Worm (Caenorhabditis elegans) whole organism, young adult: ENCODE data around the gene srbc-42.
A peak's percentile ranks its signal among the peaks of the same experiment; 100 is the strongest.

ENCODE experiments used
- B0035.1 ChIP-seq: sonication (generic microtip); optimal IDR thresholded peaks from 2 replicates; lab custom pipeline; 2016; ENCODE audit warnings: missing genetic modification characterization, mild to moderate bottlenecking, missing compliant biosample characterization, missing genotype, missing genetic modification reagents
- C06A6.2 ChIP-seq: fragments of 200-800 bp; sonication (Bioruptor generic); conservative IDR thresholded peaks from 2 replicates; pipeline ENCODE4 v1.3.6; 2022; ENCODE audit warnings: missing genetic modification characterization, missing compliant biosample characterization
- D2030.7 ChIP-seq: fragments of 200-800 bp; sonication (Bioruptor generic); IDR thresholded peaks from 2 replicates; pipeline ENCODE4 v1.3.6; 2022; ENCODE audit warnings: missing genetic modification reagents, missing genetic modification characterization, missing compliant biosample characterization
- F23B12.7 ChIP-seq: sonication (generic microtip); optimal IDR thresholded peaks from 2 replicates; lab custom pipeline; 2017; ENCODE audit warnings: missing genetic modification characterization, mild to moderate bottlenecking, missing compliant biosample characterization, antibody characterized with exemption, moderate library complexity; ENCODE audit not compliant: insufficient read depth
- F39B2.1 ChIP-seq: fragments of 200-800 bp; sonication (Bioruptor generic); IDR thresholded peaks from 2 replicates; pipeline ENCODE4 v1.3.6; 2022; ENCODE audit warnings: missing genetic modification reagents, missing genetic modification characterization, missing compliant biosample characterization
- F49E8.2 ChIP-seq: sonication (generic microtip); optimal IDR thresholded peaks from 3 replicates; lab custom pipeline; 2017; ENCODE audit warnings: missing genetic modification characterization, mild to moderate bottlenecking, missing compliant biosample characterization, antibody characterized with exemption, moderate library complexity; ENCODE audit not compliant: insufficient read depth
- F55B11.4 ChIP-seq: sonication (generic microtip); optimal IDR thresholded peaks from 2 replicates; lab custom pipeline; 2016; ENCODE audit warnings: missing compliant biosample characterization, missing genetic modification characterization, borderline replicate concordance; ENCODE audit not compliant: insufficient read depth
- F57A8.1 ChIP-seq: fragments of 200-800 bp; sonication (Bioruptor generic); optimal IDR thresholded peaks from 2 replicates; lab custom pipeline; 2018; ENCODE audit warnings: mild to moderate bottlenecking, missing genetic modification characterization, moderate library complexity, missing compliant biosample characterization
- akir-1 ChIP-seq: fragments of 200-800 bp; sonication (Bioruptor generic); optimal IDR thresholded peaks from 2 replicates; lab custom pipeline; 2018; ENCODE audit warnings: mild to moderate bottlenecking, missing genetic modification characterization, moderate library complexity, missing compliant biosample characterization
- ama-1 ChIP-seq, 3 experiments: fragments of 150-350 bp in 1 of 3; sonication (generic microtip) in 2 of 3; optimal IDR thresholded peaks; 2 replicates each; lab custom pipeline; 2014 to 2018; ENCODE audit warnings: missing biosample characterization in 2 of 3, missing genetic modification characterization in 2 of 3, missing genetic modification reagents in 2 of 3
- aptf-2 ChIP-seq: fragments of 200-800 bp; sonication (Bioruptor generic); conservative IDR thresholded peaks from 2 replicates; pipeline ENCODE4 v1.3.6; 2022; ENCODE audit warnings: missing genetic modification reagents, missing genetic modification characterization, missing compliant biosample characterization
- aptf-3 ChIP-seq: fragments of 200-800 bp; sonication (Bioruptor generic); IDR thresholded peaks from 2 replicates; pipeline ENCODE4 v1.3.6; 2022; ENCODE audit warnings: missing genetic modification characterization, missing compliant biosample characterization
- attf-5 ChIP-seq: fragments of 200-800 bp; sonication (Bioruptor generic); optimal IDR thresholded peaks from 2 replicates; lab custom pipeline; 2018; ENCODE audit warnings: mild to moderate bottlenecking, missing genetic modification characterization, missing compliant biosample characterization
- cebp-1 ChIP-seq, 2 experiments: fragments of 200-800 bp in 1 of 2; sonication (Bioruptor generic) in 1 of 2; sonication (generic microtip) in 1 of 2; IDR thresholded peaks in 1 of 2; optimal IDR thresholded peaks in 1 of 2; 2 replicates each; pipeline versions ENCODE4 v1.3.6 to Lab custom; 2017 to 2022; ENCODE audit warnings: missing compliant biosample characterization in 2 of 2, missing genetic modification characterization in 2 of 2, mild to moderate bottlenecking in 1 of 2, missing genetic modification reagents in 1 of 2, moderate library complexity in 1 of 2
- ceh-100 ChIP-seq: fragments of 200-800 bp; sonication (Bioruptor generic); IDR thresholded peaks from 2 replicates; pipeline ENCODE4 v1.3.6; 2022; ENCODE audit warnings: missing genetic modification reagents, missing genetic modification characterization, missing compliant biosample characterization
- ceh-27 ChIP-seq: fragments of 200-800 bp; sonication (Bioruptor generic); optimal IDR thresholded peaks from 2 replicates; lab custom pipeline; 2018; ENCODE audit warnings: mild to moderate bottlenecking, missing genetic modification characterization, moderate library complexity, missing compliant biosample characterization
- ceh-79 ChIP-seq: sonication (generic microtip); optimal IDR thresholded peaks from 2 replicates; lab custom pipeline; 2017; ENCODE audit warnings: mild to moderate bottlenecking, missing genetic modification characterization, missing compliant biosample characterization
- him-1 ChIP-seq: sonication (generic microtip); optimal IDR thresholded peaks from 2 replicates; lab custom pipeline; 2016; ENCODE audit warnings: missing genotype, missing genetic modification reagents, missing genetic modification characterization, missing compliant biosample characterization
- hmg-1.2 ChIP-seq: fragments of 200-800 bp; sonication (Bioruptor generic); IDR thresholded peaks from 2 replicates; pipeline ENCODE4 v1.3.6; 2022; ENCODE audit warnings: missing genetic modification reagents, missing genetic modification characterization, missing compliant biosample characterization
- let-526 ChIP-seq: fragments of 200-800 bp; sonication (Bioruptor generic); IDR thresholded peaks from 2 replicates; pipeline ENCODE4 v1.3.6; 2022; ENCODE audit warnings: missing genetic modification reagents, missing genetic modification characterization, missing compliant biosample characterization
- let-607 ChIP-seq, 2 experiments: fragments of 200-800 bp in 1 of 2; sonication (Bioruptor generic) in 1 of 2; sonication (generic microtip) in 1 of 2; optimal IDR thresholded peaks; 2 replicates each; lab custom pipeline; 2016 to 2018; ENCODE audit warnings: mild to moderate bottlenecking in 2 of 2, missing compliant biosample characterization in 2 of 2, missing genetic modification characterization in 2 of 2, moderate library complexity in 2 of 2, missing genotype in 1 of 2
- lin-26 ChIP-seq: fragments of 200-800 bp; sonication (Bioruptor generic); IDR thresholded peaks from 2 replicates; pipeline ENCODE4 v1.3.6; 2022; ENCODE audit warnings: missing genetic modification reagents, missing genetic modification characterization, missing compliant biosample characterization
- lin-35 ChIP-seq, 3 experiments: fragments of 150-350 bp in 2 of 3; sonication (generic microtip) in 1 of 3; optimal IDR thresholded peaks; 2 replicates each; lab custom pipeline; 2014 to 2018; ENCODE audit warnings: missing biosample characterization in 3 of 3, missing genetic modification characterization in 3 of 3, missing genetic modification reagents in 3 of 3
- lsy-27 ChIP-seq: sonication (generic microtip); optimal IDR thresholded peaks from 2 replicates; lab custom pipeline; 2017; ENCODE audit warnings: missing genetic modification characterization, mild to moderate bottlenecking, missing compliant biosample characterization, antibody characterized with exemption, missing genotype, borderline replicate concordance; ENCODE audit not compliant: insufficient read depth
- madf-10 ChIP-seq: sonication (generic microtip); optimal IDR thresholded peaks from 2 replicates; lab custom pipeline; 2016; ENCODE audit warnings: mild to moderate bottlenecking, missing genetic modification characterization, missing compliant biosample characterization
- madf-3 ChIP-seq: fragments of 200-800 bp; sonication (Bioruptor generic); IDR thresholded peaks from 2 replicates; pipeline ENCODE4 v1.3.6; 2022; ENCODE audit warnings: missing genetic modification reagents, missing genetic modification characterization, missing compliant biosample characterization
- mxl-1 ChIP-seq: sonication (generic microtip); optimal IDR thresholded peaks from 2 replicates; lab custom pipeline; 2016; ENCODE audit warnings: missing genetic modification characterization, missing compliant biosample characterization
- nfya-1 ChIP-seq: sonication (generic microtip); optimal IDR thresholded peaks from 2 replicates; lab custom pipeline; 2017; ENCODE audit warnings: antibody characterized with exemption, missing compliant biosample characterization, missing genetic modification characterization, borderline replicate concordance; ENCODE audit not compliant: insufficient read depth
- nhr-179 ChIP-seq: sonication (generic microtip); optimal IDR thresholded peaks from 2 replicates; lab custom pipeline; 2016; ENCODE audit warnings: mild to moderate bottlenecking, missing genetic modification characterization, missing compliant biosample characterization
- nhr-80 ChIP-seq: sonication (generic microtip); optimal IDR thresholded peaks from 2 replicates; lab custom pipeline; 2016; ENCODE audit warnings: missing genetic modification characterization, missing compliant biosample characterization
- nhr-90 ChIP-seq: sonication (generic microtip); optimal IDR thresholded peaks from 2 replicates; lab custom pipeline; 2016; ENCODE audit warnings: missing genotype, mild to moderate bottlenecking, missing genetic modification characterization, missing compliant biosample characterization
- pbrm-1 ChIP-seq: fragments of 200-800 bp; sonication (Bioruptor generic); IDR thresholded peaks from 2 replicates; pipeline ENCODE4 v1.3.6; 2022; ENCODE audit warnings: missing genetic modification reagents, missing genetic modification characterization, missing compliant biosample characterization
- pha-4 ChIP-seq: fragments of 150-350 bp; sonication (generic microtip); optimal IDR thresholded peaks from 2 replicates; lab custom pipeline; 2014; ENCODE audit warnings: missing biosample characterization, missing genetic modification reagents, missing genetic modification characterization
- rcor-1 ChIP-seq: fragments of 200-800 bp; sonication (Bioruptor generic); IDR thresholded peaks from 2 replicates; pipeline ENCODE4 v1.3.6; 2022; ENCODE audit warnings: missing genetic modification reagents, missing genetic modification characterization, missing compliant biosample characterization
- somi-1 ChIP-seq: fragments of 200-800 bp; sonication (Bioruptor generic); optimal IDR thresholded peaks from 2 replicates; lab custom pipeline; 2018; ENCODE audit warnings: mild to moderate bottlenecking, missing genetic modification characterization, missing compliant biosample characterization
- xnd-1 ChIP-seq: sonication (generic microtip); optimal IDR thresholded peaks from 2 replicates; lab custom pipeline; 2016; ENCODE audit warnings: missing genotype, missing genetic modification reagents, missing genetic modification characterization, missing compliant biosample characterization
- zfh-2 ChIP-seq: fragments of 200-800 bp; sonication (Bioruptor generic); conservative IDR thresholded peaks from 2 replicates; pipeline ENCODE4 v1.3.6; 2022; ENCODE audit warnings: missing genetic modification reagents, missing genetic modification characterization, missing compliant biosample characterization
- zim-3 ChIP-seq: sonication (generic microtip); optimal IDR thresholded peaks from 2 replicates; lab custom pipeline; 2017; ENCODE audit warnings: mild to moderate bottlenecking, missing genetic modification characterization, moderate library complexity, missing compliant biosample characterization
- ztf-25 ChIP-seq: fragments of 200-800 bp; sonication (Bioruptor generic); IDR thresholded peaks from 2 replicates; pipeline ENCODE4 v1.3.6; 2022; ENCODE audit warnings: missing genetic modification reagents, missing genetic modification characterization, missing compliant biosample characterization

srbc-42 gene

DNA sequence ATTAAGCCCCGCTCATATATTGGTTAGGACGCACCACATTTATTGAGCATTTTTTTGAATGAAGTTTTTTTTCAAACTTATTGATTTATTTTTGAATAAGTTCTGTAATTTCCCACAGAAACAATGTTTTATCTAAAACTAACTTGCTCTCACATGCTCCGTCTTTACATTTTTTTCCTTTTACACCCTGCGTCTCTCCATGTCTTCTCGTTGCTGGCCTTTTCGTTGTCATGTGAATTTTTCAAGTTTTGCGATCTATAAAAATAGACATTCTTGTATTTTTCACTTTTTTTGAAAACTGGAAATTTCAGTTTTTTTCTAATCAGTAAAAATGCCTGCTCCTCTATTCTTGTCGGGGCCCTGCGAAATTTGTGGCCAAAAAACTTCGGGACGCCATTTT, 39.9 kb upstream of the srbc-42 start, which contains the start of gene nhr-134:
Gene nhr-134, plus strand, starts transcription at position 312 of the 400 bp plus-strand sequence.
- TF ChIP-seq ceh-27 (GFP tag; lab: Kevin White, UChicago) (no peak), zfh-2 (GFP tag; lab: Robert Waterston, UW) (no peak), lin-26 (GFP tag; lab: Robert Waterston, UW) (no peak), B0035.1 (tag; lab: Kevin White, UChicago) (no peak), F23B12.7 (tag; lab: Kevin White, UChicago) (no peak), aptf-2 (no peak), madf-3 (GFP tag; lab: Robert Waterston, UW) (no peak), pbrm-1 (GFP tag; lab: Robert Waterston, UW) (no peak), rcor-1 (GFP tag; lab: Robert Waterston, UW) (no peak), F57A8.1 (GFP tag; lab: Kevin White, UChicago) (no peak), ztf-25 (GFP tag; lab: Robert Waterston, UW) (no peak), F55B11.4 (tag; lab: Kevin White, UChicago) (no peak), ama-1 (optimal IDR thresholded peaks at IDR 0.05; lab: Kevin White, UChicago) (no peak), ama-1 (GFP tag; optimal IDR thresholded peaks at IDR 0.05; lab: Kevin White, UChicago) (no peak), pha-4 (tag; lab: Kevin White, UChicago) (no peak), lsy-27 (no peak), F49E8.2 (tag; lab: Kevin White, UChicago) (no peak), nhr-179 (tag; lab: Kevin White, UChicago) (no peak), nfya-1 (tag; lab: Kevin White, UChicago) (no peak), ceh-100 (no peak), cebp-1 (GFP tag; IDR thresholded peaks at IDR 0.05; lab: Robert Waterston, UW) (no peak), cebp-1 (tag; optimal IDR thresholded peaks at IDR 0.05; lab: Kevin White, UChicago) (peak; percentile 25), F39B2.1 (GFP tag; lab: Robert Waterston, UW) (no peak), xnd-1 (tag; lab: Kevin White, UChicago) (no peak), akir-1 (no peak), mxl-1 (tag; lab: Kevin White, UChicago) (no peak), nhr-90 (tag; lab: Kevin White, UChicago) (no peak), D2030.7 (no peak), attf-5 (GFP tag; lab: Kevin White, UChicago) (peak; percentile 34), zim-3 (tag; lab: Kevin White, UChicago) (no peak), C06A6.2 (GFP tag; lab: Robert Waterston, UW) (no peak), him-1 (tag; lab: Kevin White, UChicago) (no peak), let-607 (tag; optimal IDR thresholded peaks at IDR 0.05; lab: Kevin White, UChicago) (no peak), hmg-1.2 (GFP tag; lab: Robert Waterston, UW) (peak; percentile 52; the same call in 1 of the 2 replicates), nhr-80 (tag; lab: Kevin White, UChicago) (peak; percentile 4)

DNA sequence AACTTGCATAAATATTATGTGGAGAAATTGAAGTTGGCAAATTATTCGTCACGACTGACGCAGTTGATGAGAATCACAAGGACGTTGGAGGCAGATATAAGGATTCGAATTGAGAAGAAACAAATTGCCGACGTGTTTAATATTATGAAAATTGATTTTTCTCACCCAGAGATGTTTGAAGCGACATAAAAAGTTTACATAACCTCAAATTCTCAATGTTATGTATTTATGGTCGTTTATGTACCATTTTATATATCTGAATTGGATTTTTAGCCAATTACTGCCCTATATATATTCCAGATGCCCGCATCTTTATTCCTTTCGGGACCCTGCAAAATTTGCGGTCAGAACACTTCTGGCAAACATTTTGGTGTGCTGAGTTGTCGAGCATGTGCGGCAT, 37.8 kb upstream of the srbc-42 start, which contains the start of gene nhr-126:
Gene nhr-126, plus strand, starts transcription at position 301 of the 400 bp plus-strand sequence.
- TF ChIP-seq madf-10 = no peak
- TF ChIP-seq let-526 = no peak
- TF ChIP-seq ceh-79 (tag; lab: Kevin White, UChicago) = no peak
- TF ChIP-seq somi-1 (GFP tag; lab: Kevin White, UChicago) = no peak
- no peak for TF ChIP-seq akir-1
- TF ChIP-seq lin-35 (GFP tag; optimal IDR thresholded peaks at IDR 0.05; lab: Kevin White, UChicago) = no peak
- no peak for TF ChIP-seq madf-3 (GFP tag; lab: Robert Waterston, UW)
- no peak for TF ChIP-seq F23B12.7 (tag; lab: Kevin White, UChicago)
- TF ChIP-seq aptf-3 (GFP tag; lab: Robert Waterston, UW) = no peak
